Worm (Caenorhabditis elegans): Measurements from ENCODE around the gene W03F9.9.

ce11 chrV:103977-104376 is 34.7 kb upstream of the W03F9.9 start, which contains the start of gene rps-27:
- TF ChIP-seq ama-1 (optimal IDR thresholded peaks at IDR 0.05) (no peak), tra-4 (tag; optimal IDR thresholded peaks at IDR 0.05) (no peak), F13C5.2 (tag; optimal IDR thresholded peaks at IDR 0.05) (no peak)

Data from whole organism, early embryonic.